Worm (Caenorhabditis elegans): ENCODE data around the gene srz-5.

srz-5 gene

DNA sequence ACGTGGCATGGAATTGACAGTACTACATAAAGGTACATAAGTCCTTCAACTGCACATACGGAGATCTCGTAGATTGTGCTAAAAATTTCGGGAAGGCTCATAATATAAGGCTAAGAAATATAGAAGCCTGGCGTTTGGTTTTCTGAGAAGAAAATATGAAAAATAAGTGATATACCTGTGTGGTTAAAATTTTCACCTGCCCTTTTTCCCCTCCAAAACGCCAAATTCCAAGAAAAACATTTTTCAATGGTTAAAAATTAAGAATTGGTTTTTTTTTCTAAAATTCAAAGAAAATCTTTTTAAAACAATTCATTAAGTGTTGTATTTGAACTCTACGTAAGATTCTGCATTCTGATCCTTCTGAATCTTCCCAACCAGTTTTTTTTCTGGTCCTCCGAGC is at the start of gene srz-5:
Gene srz-5, minus strand, starts transcription at position 101 of the 400 bp plus-strand sequence.
- no peak for TF ChIP-seq unc-62 (GFP tag; optimal IDR thresholded peaks at IDR 0.05)

DNA sequence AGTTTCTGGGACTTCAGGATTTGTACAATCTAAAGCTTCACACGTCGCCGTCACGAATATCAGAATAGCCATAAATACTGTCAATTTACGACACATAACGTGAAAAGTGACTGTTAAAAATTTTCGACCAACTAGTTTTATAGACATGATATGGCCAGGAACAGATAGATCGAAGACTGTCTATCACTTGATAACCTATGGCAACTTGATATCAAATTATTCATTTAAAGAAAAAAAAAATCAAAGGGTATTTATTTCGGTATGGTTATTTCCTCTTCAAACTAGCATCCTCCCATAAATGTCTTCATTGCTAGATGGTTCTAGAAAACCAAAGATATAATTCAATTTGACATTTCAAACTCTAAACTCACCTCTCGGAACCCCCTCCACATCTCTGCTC is 47.9 kb upstream of the srz-5 start, which contains the start of gene W10G11.3:
Gene W10G11.3, minus strand, starts transcription at position 101 of the 400 bp plus-strand sequence.
- no peak for TF ChIP-seq unc-62 (GFP tag; optimal IDR thresholded peaks at IDR 0.05)

DNA sequence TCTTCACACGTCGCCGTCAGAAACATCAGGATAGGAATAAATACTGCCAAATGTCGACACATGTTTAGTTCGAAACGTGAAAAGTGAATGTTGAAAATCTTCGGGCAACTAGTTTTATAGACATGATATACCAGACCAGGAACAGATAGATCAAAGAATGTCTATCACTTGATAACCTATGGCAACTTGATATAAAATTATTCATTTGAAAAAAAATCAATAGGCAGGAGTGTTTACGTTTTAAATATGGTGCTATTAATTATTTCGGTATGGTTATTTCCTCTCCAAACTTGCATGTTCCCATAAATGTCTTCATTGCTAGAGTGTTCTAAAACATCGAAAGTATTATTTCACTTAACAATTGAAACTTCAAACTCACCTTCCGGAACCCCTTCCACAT is 47.0 kb upstream of the srz-5 start, which contains the start of gene W10G11.2:
Gene W10G11.2, minus strand, starts transcription at position 101 of the 400 bp plus-strand sequence.
- no peak for TF ChIP-seq unc-62 (GFP tag; optimal IDR thresholded peaks at IDR 0.05)

DNA sequence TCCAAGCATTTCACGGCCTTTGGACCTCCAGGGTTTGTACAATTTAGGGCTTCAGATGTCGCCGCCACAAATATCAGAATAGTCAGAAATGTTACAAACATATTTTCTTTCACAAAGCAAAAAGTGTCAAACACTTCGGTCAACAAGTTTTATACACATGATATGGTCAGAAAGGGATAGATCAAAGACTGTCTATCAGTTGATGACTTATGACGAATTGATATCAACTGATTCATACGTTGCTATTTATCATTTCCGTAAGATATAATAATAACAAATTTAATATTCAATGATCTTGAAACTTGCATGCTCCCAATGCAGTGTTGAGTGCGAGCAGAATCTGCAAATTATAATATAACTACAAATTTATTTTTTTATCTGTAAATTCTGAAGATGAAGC is 46.1 kb upstream of the srz-5 start, which contains the start of gene W10G11.1:
Gene W10G11.1, minus strand, starts transcription at position 101 of the 400 bp plus-strand sequence.
- TF ChIP-seq unc-62 (GFP tag; optimal IDR thresholded peaks at IDR 0.05), result no peak

DNA sequence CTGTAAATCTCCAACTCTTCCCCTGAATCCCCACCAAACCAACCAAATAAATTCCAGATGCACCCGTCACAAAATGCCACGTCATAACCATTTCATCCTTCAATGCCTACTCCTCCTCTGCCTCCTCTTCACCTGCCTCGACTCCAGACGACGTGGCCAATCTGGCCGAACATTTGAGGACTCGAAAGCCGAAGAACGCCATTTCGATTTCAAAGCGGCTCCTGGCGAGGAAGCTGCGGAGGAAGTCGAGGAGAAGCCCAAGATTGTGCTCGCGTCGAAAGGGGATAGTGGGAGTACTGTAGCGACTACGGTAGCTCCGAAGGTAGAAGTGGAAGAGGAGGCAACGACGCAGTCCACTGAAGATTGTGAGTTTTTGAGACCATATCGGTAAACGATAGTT is 42.9 kb upstream of the srz-5 start, which contains the start of gene lgc-45:
Gene lgc-45, plus strand, starts transcription at position 56 of the 400 bp plus-strand sequence.
- TF ChIP-seq unc-62 (GFP tag; optimal IDR thresholded peaks at IDR 0.05), result no peak

DNA sequence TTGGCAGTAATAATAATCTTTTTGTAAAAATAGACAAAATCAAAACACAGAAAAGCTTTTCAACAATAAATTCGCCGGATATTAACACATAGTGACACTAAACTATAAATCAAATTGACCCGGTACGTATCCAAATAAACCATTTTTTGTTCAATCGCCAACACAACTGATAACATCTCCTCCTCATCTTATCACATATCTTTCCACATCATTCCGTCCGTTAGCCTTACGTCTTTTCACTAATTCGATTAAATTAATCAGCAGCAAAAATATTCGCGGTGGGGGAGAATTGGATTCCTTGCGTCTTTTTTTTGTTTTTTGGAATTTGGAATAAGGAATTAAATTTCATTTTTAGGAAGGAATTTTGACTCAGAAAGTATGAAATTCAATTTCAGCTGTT is 42.1 kb upstream of the srz-5 start:
- no peak for TF ChIP-seq unc-62 (GFP tag; optimal IDR thresholded peaks at IDR 0.05)

DNA sequence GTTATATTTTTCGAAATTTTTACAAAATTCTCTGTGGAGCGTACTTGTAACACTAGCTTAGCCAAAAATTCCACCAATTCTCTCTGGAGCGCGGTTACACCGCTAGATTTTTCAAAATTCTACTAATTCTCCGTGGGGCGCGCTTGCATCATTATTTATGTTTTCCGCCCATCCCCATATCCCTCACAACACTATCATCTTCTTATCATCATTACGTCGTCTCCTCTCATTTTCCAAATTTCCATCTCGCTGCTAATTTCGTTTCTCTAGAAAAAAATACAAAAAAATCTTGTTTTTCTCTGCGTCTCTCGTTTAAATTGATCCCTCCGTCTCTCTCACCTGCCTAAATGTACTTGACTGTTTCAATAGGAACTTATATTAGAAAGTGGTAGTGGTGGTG is 40.8 kb upstream of the srz-5 start:
- no peak for TF ChIP-seq unc-62 (GFP tag; optimal IDR thresholded peaks at IDR 0.05)

DNA sequence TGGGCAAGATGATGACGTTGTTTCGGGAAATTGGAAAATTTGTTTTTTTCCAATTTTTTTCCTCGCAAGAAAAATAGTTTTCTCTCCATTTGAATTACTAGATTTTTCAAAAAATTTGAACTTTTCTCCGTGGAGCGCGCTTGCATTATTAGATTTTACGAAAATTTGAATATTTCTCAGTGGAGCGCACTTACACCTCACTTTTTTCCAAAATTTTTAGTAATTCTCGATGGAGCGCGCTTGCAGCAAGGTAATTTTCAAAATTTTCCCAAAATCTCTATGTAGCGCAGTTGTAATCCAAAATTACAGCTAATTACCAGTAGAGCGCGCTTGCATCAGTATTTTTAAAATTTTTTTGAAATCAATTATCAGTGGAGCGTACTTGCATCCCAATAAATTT is 40.1 kb upstream of the srz-5 start:
- TF ChIP-seq unc-62 (GFP tag; optimal IDR thresholded peaks at IDR 0.05), result no peak

DNA sequence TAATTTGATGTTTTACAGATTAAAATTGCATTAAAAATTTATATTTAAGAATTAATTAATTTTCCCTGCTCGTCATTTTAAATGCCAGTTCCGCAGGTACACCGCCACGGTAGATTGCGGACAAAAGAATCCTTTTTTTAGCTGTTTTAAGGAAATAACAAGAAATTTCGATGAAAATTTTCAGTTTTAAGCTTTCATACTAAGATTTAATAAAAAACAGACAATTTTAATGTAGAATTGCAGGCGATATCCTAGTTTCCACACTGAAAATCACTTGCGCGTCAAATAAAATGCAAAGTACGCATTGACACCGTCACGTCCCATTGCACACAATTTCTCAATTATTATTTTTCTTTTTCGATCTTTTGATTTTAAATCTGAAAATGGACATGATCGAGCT is 38.9 kb upstream of the srz-5 start, which contains the start of gene dnc-3:
Gene dnc-3, plus strand, starts transcription at position 272 of the 400 bp plus-strand sequence.
- no peak for TF ChIP-seq unc-62 (GFP tag; optimal IDR thresholded peaks at IDR 0.05)

DNA sequence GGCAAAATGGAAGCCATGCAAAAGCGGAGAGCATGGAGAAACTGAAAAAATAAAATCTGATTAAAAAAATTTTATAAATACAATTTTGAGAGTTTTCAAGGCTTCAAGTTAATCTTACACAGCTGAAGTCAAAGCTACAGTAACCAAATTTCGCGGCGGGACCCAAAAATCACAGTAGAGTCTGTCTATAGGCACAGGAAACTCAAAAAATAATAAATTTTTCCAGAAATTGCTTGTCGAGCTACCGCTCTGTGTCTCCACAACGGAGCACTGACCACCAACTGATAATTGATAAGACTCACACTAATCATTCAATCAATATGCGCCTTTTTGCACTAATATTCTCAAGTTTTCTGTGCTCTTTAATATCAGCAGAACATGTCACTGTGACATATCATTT is 35.8 kb upstream of the srz-5 start, which contains the start of gene W10G11.19:
Gene W10G11.19, plus strand, starts transcription at position 301 of the 400 bp plus-strand sequence.
- TF ChIP-seq unc-62 (GFP tag; optimal IDR thresholded peaks at IDR 0.05), result no peak

DNA sequence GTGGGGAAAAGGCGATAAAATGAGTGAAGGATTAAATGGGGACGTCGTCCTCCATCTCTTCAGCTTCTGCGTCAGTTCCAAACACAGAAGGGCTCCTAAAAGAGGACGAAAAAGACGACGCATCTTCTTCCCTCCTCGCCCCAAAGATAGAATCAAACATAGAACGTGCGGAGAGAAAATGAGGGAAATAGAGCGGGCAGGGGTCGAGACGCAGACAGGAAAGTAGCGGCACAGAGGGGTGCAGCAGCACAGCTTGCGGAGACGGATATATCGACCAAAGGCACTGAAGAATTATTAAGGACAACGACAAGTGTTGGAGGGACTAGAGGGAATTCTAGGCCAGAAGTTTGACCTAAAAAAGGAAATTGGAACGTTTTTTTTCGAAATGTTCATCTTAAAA is 32.8 kb upstream of the srz-5 start:
- no peak for TF ChIP-seq unc-62 (GFP tag; optimal IDR thresholded peaks at IDR 0.05)

DNA sequence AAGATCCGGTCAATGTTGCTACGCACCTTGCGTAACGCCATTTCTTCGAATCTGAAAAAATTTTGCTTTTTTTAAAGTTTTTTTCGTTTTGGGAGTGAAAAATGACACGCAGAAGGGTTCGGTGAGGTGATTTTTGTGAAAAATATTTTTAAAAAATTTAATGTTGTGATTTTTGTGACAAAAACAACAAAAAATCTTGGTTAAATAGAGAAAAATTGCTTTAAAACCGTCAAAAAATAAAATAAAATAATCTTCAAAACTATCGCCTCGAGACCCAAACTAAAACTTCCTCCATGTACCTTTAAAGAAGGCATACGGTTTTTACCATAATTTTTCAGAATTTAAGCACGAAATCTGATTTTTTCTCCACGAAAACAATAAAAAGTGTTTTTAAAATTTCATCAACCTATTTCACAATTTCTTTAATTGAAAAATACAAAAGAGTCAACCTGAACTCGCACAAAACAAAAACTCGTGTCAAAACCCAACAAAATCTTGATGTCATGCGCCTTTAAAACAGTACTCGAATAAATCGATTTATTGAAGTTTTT is 31.9 kb upstream of the srz-5 start, which contains the start of gene apd-3:
Gene apd-3, minus strand, starts transcription at position 51 of the 551 bp plus-strand sequence.
- TF ChIP-seq unc-62 (GFP tag; optimal IDR thresholded peaks at IDR 0.05), result no peak

DNA sequence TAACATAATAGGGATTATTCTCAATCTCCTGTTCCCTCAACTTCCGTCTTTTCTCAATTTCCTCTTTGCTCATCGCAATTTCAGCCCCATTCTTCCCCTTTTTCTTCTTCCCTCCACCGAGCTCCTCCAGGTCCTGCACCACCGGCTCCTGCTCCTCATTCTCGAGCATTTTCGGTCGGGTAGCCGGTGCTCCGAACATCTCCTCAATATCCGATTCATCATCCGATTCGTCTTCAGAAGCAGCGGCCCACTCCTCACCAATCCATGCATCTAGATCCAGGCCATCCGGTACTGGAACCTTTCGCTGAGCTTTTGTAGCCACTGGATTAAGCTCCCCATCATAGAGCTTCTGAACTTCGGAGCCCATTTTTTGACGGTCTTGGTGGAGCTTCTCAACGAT is 25.6 kb upstream of the srz-5 start:
- TF ChIP-seq unc-62 (GFP tag; optimal IDR thresholded peaks at IDR 0.05), result no peak

DNA sequence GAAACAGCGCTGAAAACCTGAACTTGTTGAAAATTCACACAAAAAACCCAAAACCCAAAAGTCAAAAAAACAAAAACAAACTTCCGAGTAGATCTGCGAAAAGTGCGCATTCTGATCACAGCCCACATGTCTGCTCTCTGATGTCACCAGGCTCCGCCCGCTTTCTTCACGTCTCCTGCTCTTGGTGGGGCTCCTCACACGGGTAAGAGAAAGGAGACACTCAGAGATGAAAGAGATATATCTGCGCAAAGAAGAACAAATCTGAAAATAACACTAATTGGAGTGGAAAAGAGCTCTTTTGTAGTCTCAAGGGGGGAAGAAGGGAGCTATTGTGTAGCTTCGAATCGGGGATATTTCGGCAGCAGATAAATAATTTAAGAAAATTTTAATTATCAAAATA is 13.7 kb upstream of the srz-5 start, which contains the start of gene ncs-6:
Gene ncs-6, minus strand, starts transcription at position 261 of the 400 bp plus-strand sequence.
- TF ChIP-seq unc-62 (GFP tag; optimal IDR thresholded peaks at IDR 0.05), result no peak

DNA sequence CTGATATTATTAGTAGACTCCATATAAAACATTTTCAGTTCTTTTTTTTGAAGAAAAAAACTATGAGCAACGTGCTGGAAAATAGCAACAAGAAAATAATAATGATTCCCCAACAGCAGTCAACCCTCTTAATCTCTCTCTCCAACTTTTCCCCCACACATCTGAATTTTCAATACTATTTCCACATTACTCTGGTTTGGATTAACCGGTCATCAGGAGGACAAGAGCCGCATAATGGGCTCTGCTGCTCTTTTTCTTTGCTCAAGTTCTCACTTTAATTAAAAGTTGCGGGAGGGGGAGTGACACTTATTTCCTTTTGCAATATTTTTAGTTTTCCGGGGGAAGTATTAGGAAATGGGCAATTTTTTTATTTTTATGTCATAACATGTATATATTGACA is 12.9 kb upstream of the srz-5 start:
- no peak for TF ChIP-seq unc-62 (GFP tag; optimal IDR thresholded peaks at IDR 0.05)

DNA sequence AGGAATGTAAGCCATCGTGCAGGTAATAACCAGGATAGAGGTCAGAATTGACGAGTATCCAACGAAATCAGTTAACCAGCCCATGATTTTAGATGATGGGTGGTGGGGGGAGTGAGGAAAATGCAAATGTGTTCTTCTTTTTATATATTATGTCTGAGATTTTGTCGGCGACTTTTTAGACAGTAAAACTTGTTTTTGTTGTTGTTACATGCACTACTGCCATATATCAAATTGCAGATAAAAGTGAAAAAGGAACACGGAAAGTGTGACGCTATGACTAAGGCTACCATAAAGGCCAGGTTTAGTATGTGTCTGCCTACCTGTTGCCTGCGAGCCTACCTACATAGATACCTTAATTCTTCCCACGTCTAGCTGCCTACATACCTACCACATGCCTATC is 9.6 kb upstream of the srz-5 start, which contains the start of gene col-72:
Gene col-72, minus strand, starts transcription at position 101 of the 400 bp plus-strand sequence.
- TF ChIP-seq unc-62 (GFP tag; optimal IDR thresholded peaks at IDR 0.05), result no peak
